Fruit fly (Drosophila melanogaster) whole organism, pupa: ENCODE results near the gene CG9171.

Source experiments
- CG10348 ChIP-seq: fragments of 200-800 bp; sonication (Bioruptor generic); IDR thresholded peaks from 2 replicates; pipeline ENCODE4 v1.3.6; 2022; ENCODE audit warnings: missing biosample characterization, missing genetic modification characterization
- CG12605 ChIP-seq: fragments of 200-800 bp; sonication (Bioruptor generic); IDR thresholded peaks from 2 replicates; pipeline ENCODE4 v1.3.6; 2022; ENCODE audit warnings: missing biosample characterization, missing genetic modification characterization
- CG13204 ChIP-seq: fragments of 200-800 bp; sonication (Bioruptor generic); optimal IDR thresholded peaks from 2 replicates; lab custom pipeline; 2018; ENCODE audit warnings: missing biosample characterization, mild to moderate bottlenecking, missing genetic modification characterization, moderate library complexity
- CG14655 ChIP-seq: fragments of 200-800 bp; sonication (Bioruptor generic); optimal IDR thresholded peaks from 3 replicates; lab custom pipeline; 2017; ENCODE audit warnings: mild to moderate bottlenecking, missing biosample characterization, missing genetic modification reagents, missing genetic modification characterization
- CG15710 ChIP-seq: fragments of 200-800 bp; sonication (Bioruptor generic); optimal IDR thresholded peaks from 2 replicates; lab custom pipeline; 2018; ENCODE audit warnings: missing biosample characterization, mild to moderate bottlenecking, missing genetic modification characterization, moderate library complexity
- CG17806 ChIP-seq: fragments of 200-800 bp; sonication (Bioruptor generic); optimal IDR thresholded peaks from 2 replicates; lab custom pipeline; 2018; ENCODE audit warnings: missing biosample characterization, mild to moderate bottlenecking, missing genetic modification characterization, moderate library complexity
- CG32121 ChIP-seq: fragments of 200-800 bp; sonication (Bioruptor generic); IDR thresholded peaks from 2 replicates; pipeline ENCODE4 v1.3.6; 2022; ENCODE audit warnings: missing biosample characterization, missing genetic modification characterization
- CG34367 ChIP-seq: fragments of 200-800 bp; sonication (Bioruptor generic); optimal IDR thresholded peaks from 2 replicates; lab custom pipeline; 2018; ENCODE audit warnings: missing biosample characterization, mild to moderate bottlenecking, missing genetic modification characterization
- CG4496 ChIP-seq: fragments of 200-800 bp; sonication (Bioruptor generic); IDR thresholded peaks from 3 replicates; pipeline ENCODE4 v1.3.6; 2022; ENCODE audit warnings: missing biosample characterization, missing genetic modification characterization
- CG8159 ChIP-seq: fragments of 200-800 bp; sonication (Bioruptor generic); optimal IDR thresholded peaks from 3 replicates; lab custom pipeline; 2018; ENCODE audit warnings: missing biosample characterization, mild to moderate bottlenecking, missing genetic modification characterization, moderate library complexity
- CG8301 ChIP-seq: fragments of 200-800 bp; sonication (Bioruptor generic); optimal IDR thresholded peaks from 2 replicates; lab custom pipeline; 2018; ENCODE audit warnings: missing biosample characterization, mild to moderate bottlenecking, missing genetic modification characterization
- CG9948 ChIP-seq: fragments of 200-800 bp; sonication (Bioruptor generic); optimal IDR thresholded peaks from 2 replicates; lab custom pipeline; 2018; ENCODE audit warnings: missing biosample characterization, mild to moderate bottlenecking, missing genetic modification characterization, moderate library complexity
- D1 ChIP-seq: fragments of 200-800 bp; sonication (Bioruptor generic); optimal IDR thresholded peaks from 2 replicates; lab custom pipeline; 2018; ENCODE audit warnings: missing biosample characterization, mild to moderate bottlenecking, missing genetic modification characterization, moderate library complexity
- EcR ChIP-seq: fragments of 200-800 bp; sonication (Bioruptor generic); optimal IDR thresholded peaks from 3 replicates; lab custom pipeline; 2019; ENCODE audit warnings: missing biosample characterization, missing genetic modification characterization, mild to moderate bottlenecking, moderate library complexity, missing genetic modification reagents
- Ets98B ChIP-seq: fragments of 200-800 bp; sonication (Bioruptor generic); IDR thresholded peaks from 2 replicates; pipeline ENCODE4 v1.3.6; 2022; ENCODE audit warnings: missing biosample characterization, missing genetic modification characterization
- Pif1A ChIP-seq: fragments of 200-800 bp; sonication (Bioruptor generic); optimal IDR thresholded peaks from 3 replicates; lab custom pipeline; 2016; ENCODE audit warnings: missing biosample characterization, missing genetic modification characterization
- Pif1B ChIP-seq: fragments of 200-800 bp; sonication (Bioruptor generic); optimal IDR thresholded peaks from 3 replicates; lab custom pipeline; 2016; ENCODE audit warnings: missing biosample characterization, missing genetic modification characterization
- Snoo ChIP-seq: fragments of 200-800 bp; sonication (Bioruptor generic); optimal IDR thresholded peaks from 3 replicates; lab custom pipeline; 2017; ENCODE audit warnings: missing biosample characterization, mild to moderate bottlenecking, missing genetic modification characterization, inconsistent platforms
- fd96Ca ChIP-seq: fragments of 200-800 bp; sonication (Bioruptor generic); IDR thresholded peaks from 3 replicates; pipeline ENCODE4 v1.3.6; 2022; ENCODE audit warnings: missing biosample characterization, missing genetic modification characterization
- gl ChIP-seq: fragments of 200-800 bp; sonication (Bioruptor generic); optimal IDR thresholded peaks from 2 replicates; lab custom pipeline; 2018; ENCODE audit warnings: missing biosample characterization, mild to moderate bottlenecking, missing genetic modification characterization
- rn ChIP-seq: fragments of 200-800 bp; sonication (Bioruptor generic); IDR thresholded peaks from 2 replicates; pipeline ENCODE4 v1.3.6; 2022; ENCODE audit warnings: missing biosample characterization, missing genetic modification characterization

CG9171 gene

DNA sequence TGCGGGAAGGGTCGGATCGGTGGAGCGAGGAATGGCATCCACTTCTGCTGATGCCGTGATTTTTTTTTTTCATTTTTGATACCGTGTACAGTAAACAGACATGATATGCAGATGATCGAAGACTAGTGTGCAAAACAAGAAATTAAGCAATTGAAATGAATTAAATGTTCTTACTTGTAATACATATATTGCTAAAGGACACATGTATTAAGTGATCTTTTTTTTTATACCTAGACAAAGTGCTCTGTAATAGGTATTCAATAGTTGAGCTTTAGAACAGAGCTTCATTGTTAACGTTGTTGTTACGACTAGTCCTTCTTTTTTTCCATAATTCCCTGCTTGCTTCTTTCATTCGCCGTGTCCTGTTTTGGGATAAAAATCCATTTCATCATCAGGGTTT is 48.6 kb downstream of the CG9171 start:
- TF ChIP-seq CG34367 (tag; lab: Kevin White, UChicago) = peak; percentile 67
- TF ChIP-seq CG32121 (GFP tag; lab: Robert Waterston, UW) = no peak
- TF ChIP-seq rn (GFP tag; lab: Robert Waterston, UW) = no peak
- no peak for TF ChIP-seq CG10348 (GFP tag; lab: Robert Waterston, UW)
- TF ChIP-seq Pif1B (GFP tag; lab: Kevin White, UChicago) = peak; percentile 53
- no peak for TF ChIP-seq CG12605 (GFP tag; lab: Robert Waterston, UW)
- peak; percentile 74 for TF ChIP-seq CG17806 (tag; lab: Kevin White, UChicago)
- TF ChIP-seq CG9948 = peak; percentile 62
- TF ChIP-seq D1 = peak; percentile 31
- peak; percentile 13 for TF ChIP-seq Pif1A (GFP tag; lab: Kevin White, UChicago)
- TF ChIP-seq CG13204 = no peak
- no peak for TF ChIP-seq fd96Ca (GFP tag; lab: Robert Waterston, UW)
- TF ChIP-seq CG15710 (tag; lab: Kevin White, UChicago) = peak; percentile 75
- no peak for TF ChIP-seq CG8301 (tag; lab: Kevin White, UChicago)
- TF ChIP-seq gl (tag; lab: Kevin White, UChicago) = peak; percentile 36
- TF ChIP-seq CG8159 (tag; lab: Kevin White, UChicago) = peak; percentile 82
- TF ChIP-seq Snoo (tag; lab: Kevin White, UChicago) = peak; percentile 11

DNA sequence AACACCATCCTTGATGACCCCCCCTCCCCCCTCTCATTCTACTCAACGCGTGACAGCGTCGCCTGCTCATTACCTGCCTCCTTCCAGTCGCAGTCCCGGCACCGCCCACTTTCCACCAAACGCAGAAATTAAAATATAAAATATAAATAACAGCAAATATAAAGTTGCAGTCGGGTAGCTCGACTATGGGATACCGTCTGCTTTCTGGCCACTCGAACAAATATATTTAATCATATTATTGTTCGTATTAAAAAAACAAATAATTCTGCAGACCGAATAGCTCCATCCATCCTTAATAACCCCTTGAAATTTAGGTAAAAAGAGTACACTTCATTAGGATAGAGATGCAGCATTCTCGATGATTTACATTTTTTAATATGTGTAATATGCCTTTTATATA is 51.9 kb downstream of the CG9171 start:
- TF ChIP-seq CG32121 (GFP tag; lab: Robert Waterston, UW) = no peak
- no peak for TF ChIP-seq CG34367 (tag; lab: Kevin White, UChicago)
- TF ChIP-seq CG8159 (tag; lab: Kevin White, UChicago) = peak; percentile 33
- peak; percentile 8 for TF ChIP-seq CG17806 (tag; lab: Kevin White, UChicago)

DNA sequence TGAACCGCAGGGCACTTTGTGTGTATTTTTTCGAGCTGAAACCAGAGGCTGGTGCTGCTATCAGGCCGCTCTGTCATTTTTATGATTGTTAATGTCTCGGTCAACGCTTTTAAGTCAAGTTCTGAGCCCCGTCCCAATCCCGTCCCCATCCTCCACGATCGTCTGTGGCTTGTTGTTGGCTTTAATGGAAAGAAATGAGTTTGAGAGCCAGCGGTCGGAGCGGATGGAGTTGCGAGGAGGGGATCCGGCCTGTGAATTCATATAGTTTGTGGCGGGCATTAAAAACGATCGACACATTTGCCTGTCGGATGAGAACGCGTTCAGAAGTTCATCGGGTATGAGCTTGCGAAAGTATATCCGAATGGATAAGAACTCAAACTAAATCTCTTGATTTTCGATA is 54.2 kb downstream of the CG9171 start, which contains the start of gene CG11029:
Gene CG11029, plus strand, starts transcription at position 301 of the 400 bp plus-strand sequence.
- TF ChIP-seq Snoo (tag; lab: Kevin White, UChicago) (no peak), EcR (GFP tag; lab: Kevin White, UChicago) (peak; percentile 84), CG13204 (peak; percentile 43)

DNA sequence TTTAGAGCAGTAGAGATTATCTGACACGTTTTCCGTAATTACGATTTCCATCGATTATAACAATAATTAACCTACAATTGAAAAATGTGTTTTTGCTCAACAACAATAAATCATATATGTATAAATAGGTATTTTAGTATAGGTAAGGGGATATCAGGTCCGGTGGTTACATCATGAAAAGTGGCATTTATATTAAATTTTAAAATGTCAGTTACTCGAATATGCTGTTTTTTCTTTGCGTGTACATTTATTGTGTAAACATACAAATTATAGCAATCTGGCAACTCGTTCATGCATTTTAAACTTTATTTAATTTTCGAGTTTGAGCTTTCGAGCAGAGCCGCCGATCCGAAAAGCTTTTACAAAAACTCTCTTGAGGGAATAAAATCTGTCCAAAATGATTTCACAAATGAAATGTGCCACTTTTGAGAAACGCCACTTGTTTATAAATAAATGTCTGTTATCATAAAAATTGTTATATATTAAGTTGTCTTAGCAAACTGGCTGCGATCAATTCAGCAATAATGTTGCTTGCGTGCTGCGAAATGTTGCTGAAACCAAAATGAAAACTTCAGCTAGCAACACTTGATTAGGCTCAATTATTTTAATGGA is 56.4 kb downstream of the CG9171 start:
- no peak for TF ChIP-seq gl (tag; lab: Kevin White, UChicago)
- peak; percentile 40; the same call in 1 of the 2 replicates for TF ChIP-seq Ets98B (GFP tag; lab: Robert Waterston, UW)
- peak; percentile 13 for TF ChIP-seq CG17806 (tag; lab: Kevin White, UChicago)
- no peak for TF ChIP-seq CG12605 (GFP tag; lab: Robert Waterston, UW)
- TF ChIP-seq CG15710 (tag; lab: Kevin White, UChicago) = peak; percentile 29
- no peak for TF ChIP-seq CG34367 (tag; lab: Kevin White, UChicago)
- no peak for TF ChIP-seq CG10348 (GFP tag; lab: Robert Waterston, UW)
- TF ChIP-seq Pif1A (GFP tag; lab: Kevin White, UChicago) = peak; percentile 26
- no peak for TF ChIP-seq CG14655 (GFP tag; lab: Kevin White, UChicago)
- peak; percentile 60 for TF ChIP-seq CG32121 (GFP tag; lab: Robert Waterston, UW)
- TF ChIP-seq Pif1B (GFP tag; lab: Kevin White, UChicago) = no peak
- TF ChIP-seq rn (GFP tag; lab: Robert Waterston, UW) = 0 out of 2 replicates have a peak, but pooled peaks have one; percentile 13
- peak; percentile 22 for TF ChIP-seq Snoo (tag; lab: Kevin White, UChicago)
- no peak for TF ChIP-seq CG9948
- TF ChIP-seq CG13204 = no peak
- TF ChIP-seq EcR (GFP tag; lab: Kevin White, UChicago) = no peak
- TF ChIP-seq D1 = no peak
- peak; percentile 62; the same call in 2 of the 3 replicates for TF ChIP-seq CG4496 (GFP tag; lab: Robert Waterston, UW)
- peak; percentile 42 for TF ChIP-seq CG8159 (tag; lab: Kevin White, UChicago)

DNA sequence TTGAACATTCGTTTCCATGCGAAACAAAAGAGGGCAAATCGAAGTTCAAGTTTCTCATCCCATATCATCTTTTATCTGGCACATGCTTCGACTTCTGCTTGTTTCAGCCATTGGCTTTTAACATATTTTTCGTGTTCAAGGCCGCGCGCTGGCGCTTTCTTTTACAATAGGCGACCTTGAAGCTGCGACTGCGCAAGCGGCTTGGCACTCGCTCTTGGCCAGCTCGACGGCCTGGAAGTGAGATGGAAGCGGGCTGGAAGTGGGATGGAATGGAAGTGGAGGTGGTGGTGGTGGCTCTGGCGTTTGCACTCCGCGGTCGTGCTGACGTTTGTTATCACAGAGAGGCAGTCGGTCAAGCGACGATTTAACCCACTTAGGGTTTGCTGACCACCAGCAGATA is 57.6 kb downstream of the CG9171 start:
- TF ChIP-seq D1 (no peak), CG9948 (no peak), rn (GFP tag; lab: Robert Waterston, UW) (no peak), Pif1A (GFP tag; lab: Kevin White, UChicago) (no peak), gl (tag; lab: Kevin White, UChicago) (no peak), CG17806 (tag; lab: Kevin White, UChicago) (no peak)

DNA sequence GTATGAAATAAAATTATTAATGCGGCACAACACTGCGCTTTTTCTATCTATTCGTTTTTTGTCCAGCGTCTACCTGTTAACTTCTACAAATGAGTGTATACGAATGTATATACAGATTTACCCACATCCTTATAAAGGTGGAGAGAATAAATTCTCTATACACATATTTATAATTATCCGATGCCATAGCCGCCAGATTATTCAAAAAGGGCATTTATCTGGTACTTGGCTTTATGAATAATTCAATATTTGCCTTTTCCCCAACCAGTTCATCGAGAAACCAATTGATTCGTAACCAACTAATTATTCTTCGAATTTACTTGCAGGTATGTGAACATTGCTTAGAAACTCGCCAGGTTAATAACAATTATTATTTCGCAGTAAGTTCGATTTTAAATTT is 58.9 kb downstream of the CG9171 start, which contains the start of gene CG11147:
Gene CG11147, minus strand, starts transcription at position 101 of the 400 bp plus-strand sequence.
- TF ChIP-seq CG32121 (GFP tag; lab: Robert Waterston, UW) (no peak), CG15710 (tag; lab: Kevin White, UChicago) (no peak), CG14655 (GFP tag; lab: Kevin White, UChicago) (no peak), D1 (no peak), Ets98B (GFP tag; lab: Robert Waterston, UW) (no peak), Snoo (tag; lab: Kevin White, UChicago) (no peak), CG9948 (no peak), CG8301 (tag; lab: Kevin White, UChicago) (no peak), CG4496 (GFP tag; lab: Robert Waterston, UW) (no peak), rn (GFP tag; lab: Robert Waterston, UW) (no peak), Pif1A (GFP tag; lab: Kevin White, UChicago) (no peak), CG10348 (GFP tag; lab: Robert Waterston, UW) (no peak), gl (tag; lab: Kevin White, UChicago) (no peak), CG17806 (tag; lab: Kevin White, UChicago) (no peak), EcR (GFP tag; lab: Kevin White, UChicago) (no peak), Pif1B (GFP tag; lab: Kevin White, UChicago) (no peak), fd96Ca (GFP tag; lab: Robert Waterston, UW) (no peak), CG8159 (tag; lab: Kevin White, UChicago) (no peak), CG13204 (no peak), CG12605 (GFP tag; lab: Robert Waterston, UW) (no peak)
- TF ChIP-seq, all 21 proteins: peak for 0
